Fruit fly (Drosophila melanogaster) S2 (cell line): Measurements from ENCODE around the gene PICK1.

Source experiments
- CG8478 ChIP-seq: fragments of >200 bp; optimal IDR thresholded peaks from 2 replicates; lab custom pipeline; 2018
- CTCF ChIP-seq, 2 experiments: fragments of >200 bp; optimal IDR thresholded peaks; 2 replicates each; lab custom pipeline; 2018

DNA sequence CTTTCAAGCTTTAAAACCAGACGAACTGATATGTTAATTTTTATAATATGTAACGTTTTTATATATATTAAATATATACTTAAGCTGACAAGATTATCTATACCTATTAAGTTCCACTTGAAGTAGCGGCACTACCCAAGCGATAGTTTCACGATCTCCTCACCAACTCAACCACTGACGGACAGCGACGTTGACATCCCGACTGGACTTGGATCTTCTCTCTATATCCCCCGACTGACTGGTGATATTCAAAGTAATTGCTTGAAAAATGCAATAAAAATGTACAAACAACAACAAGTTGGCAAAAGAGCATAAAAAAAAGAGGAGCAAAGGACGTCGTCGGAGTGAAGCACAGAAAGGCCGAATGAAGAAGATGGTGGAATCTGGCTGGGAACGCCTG, 48.6 kb upstream of the PICK1 start, which contains the start of gene Ref2:
- TF ChIP-seq CTCF (optimal IDR thresholded peaks at IDR 0.05; lab: Kevin White, UChicago) (no peak), CG8478 (lab: Kevin White, UChicago) (no peak)
